Fruit fly (Drosophila melanogaster) whole organism, pupa: ENCODE results near the gene Cpr67Fa1.

Experiments
- CG10348 ChIP-seq: fragments of 200-800 bp; sonication (Bioruptor generic); IDR thresholded peaks from 2 replicates; pipeline ENCODE4 v1.3.6; 2022; ENCODE audit warnings: missing biosample characterization, missing genetic modification characterization
- CG12605 ChIP-seq: fragments of 200-800 bp; sonication (Bioruptor generic); IDR thresholded peaks from 2 replicates; pipeline ENCODE4 v1.3.6; 2022; ENCODE audit warnings: missing biosample characterization, missing genetic modification characterization
- Ets98B ChIP-seq: fragments of 200-800 bp; sonication (Bioruptor generic); IDR thresholded peaks from 2 replicates; pipeline ENCODE4 v1.3.6; 2022; ENCODE audit warnings: missing biosample characterization, missing genetic modification characterization
- gl ChIP-seq: fragments of 200-800 bp; sonication (Bioruptor generic); optimal IDR thresholded peaks from 2 replicates; lab custom pipeline; 2018; ENCODE audit warnings: missing biosample characterization, mild to moderate bottlenecking, missing genetic modification characterization
- rn ChIP-seq: fragments of 200-800 bp; sonication (Bioruptor generic); IDR thresholded peaks from 2 replicates; pipeline ENCODE4 v1.3.6; 2022; ENCODE audit warnings: missing biosample characterization, missing genetic modification characterization

- TF ChIP-seq rn (GFP tag; lab: Robert Waterston, UW): no peak
- TF ChIP-seq gl (tag; lab: Kevin White, UChicago): no peak
- no peak for TF ChIP-seq CG10348 (GFP tag; lab: Robert Waterston, UW)
- TF ChIP-seq Ets98B (GFP tag; lab: Robert Waterston, UW): no peak
- no peak for TF ChIP-seq CG12605 (GFP tag; lab: Robert Waterston, UW)
These were observed 20.6 kb upstream of the Cpr67Fa1 start for dm6 chr3L:10869144-10869543.
